Worm (Caenorhabditis elegans): ENCODE results near the gene lin-52.

ce11 chrIII:9853667-9854620, 29.4 kb upstream of the lin-52 start:
- TF ChIP-seq ceh-16 (tag; optimal IDR thresholded peaks at IDR 0.05) = no peak
- TF ChIP-seq F13H6.1 (tag; optimal IDR thresholded peaks at IDR 0.05) = no peak
- TF ChIP-seq alr-1 (tag; optimal IDR thresholded peaks at IDR 0.05) = no peak
- TF ChIP-seq egl-27 (tag; optimal IDR thresholded peaks at IDR 0.05) = no peak
- TF ChIP-seq mab-5 (tag; optimal IDR thresholded peaks at IDR 0.05) = no peak
- no peak for TF ChIP-seq nhr-6 (tag; optimal IDR thresholded peaks at IDR 0.05)
- no peak for TF ChIP-seq nhr-11 (tag; optimal IDR thresholded peaks at IDR 0.05)
- no peak for TF ChIP-seq lsy-2 (tag; optimal IDR thresholded peaks at IDR 0.05)
